Fruit fly (Drosophila melanogaster): Measurements from ENCODE around the gene CG4686.

The CG4686 gene

DNA sequence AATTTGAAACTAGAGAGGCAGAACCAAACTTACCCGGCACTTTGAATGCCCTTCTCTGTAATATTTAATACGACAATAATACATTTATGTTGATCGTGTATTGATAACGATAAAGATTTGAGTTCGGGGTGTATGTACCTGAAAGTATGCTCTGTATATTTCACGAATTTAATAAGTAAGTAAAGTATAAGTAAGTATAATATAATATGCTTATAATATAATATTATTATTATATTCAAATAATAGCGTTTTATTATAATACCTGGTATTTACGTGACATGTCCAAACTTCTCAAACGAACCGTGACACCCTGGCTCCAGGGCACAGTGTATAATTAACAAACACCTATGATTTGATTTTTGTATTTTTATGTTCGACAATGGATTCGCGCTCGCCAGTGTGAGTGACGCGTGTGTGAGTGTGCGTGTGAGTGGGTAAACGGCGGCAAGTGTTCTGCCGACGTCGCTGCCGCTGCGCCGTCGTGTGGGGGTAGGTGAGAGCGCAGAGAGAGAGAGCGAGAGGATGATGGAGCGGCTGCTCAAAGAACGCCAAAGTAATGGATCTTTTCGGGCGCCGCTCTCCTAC, 25.4 kb downstream of the CG4686 start:
- TF ChIP-seq CTCF (optimal IDR thresholded peaks at IDR 0.05) (no peak), CG8478 (optimal IDR thresholded peaks at IDR 0.05) (no peak)

DNA sequence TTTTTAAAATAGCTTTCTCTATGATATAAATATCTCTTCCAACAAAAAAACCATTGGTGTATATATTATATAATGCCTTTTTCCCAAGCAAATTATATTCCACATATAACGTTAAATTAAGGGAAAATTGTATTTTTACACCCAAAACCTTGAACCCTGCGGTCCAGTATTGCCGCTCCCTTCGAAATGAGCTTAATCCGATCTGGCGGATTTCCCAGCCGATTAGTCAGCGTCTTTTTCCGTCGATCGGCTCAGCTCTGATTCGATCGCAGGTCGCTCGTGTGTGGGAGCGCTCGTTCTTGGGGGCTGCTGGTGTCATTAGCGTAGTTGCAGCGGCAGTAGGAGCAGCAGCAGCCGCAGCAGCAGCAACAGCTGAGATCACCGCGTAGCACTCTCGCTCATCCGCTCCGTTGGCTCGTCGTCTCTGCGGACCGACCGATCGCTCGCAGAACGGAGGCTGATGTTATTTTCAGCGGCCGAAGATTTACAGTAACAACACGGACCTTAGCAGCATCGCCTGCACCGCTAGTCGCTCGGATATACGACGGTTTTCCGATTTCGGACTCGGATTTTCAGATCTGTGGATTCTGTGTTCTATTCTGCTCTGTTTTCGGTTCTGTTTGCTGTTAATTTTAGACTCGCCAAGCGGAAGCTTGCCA, 26.2 kb downstream of the CG4686 start, which contains the start of gene CG4733:
TSS of gene CG4733 (plus strand) at position 350 of the 659 bp plus-strand sequence.
- TF ChIP-seq CTCF (optimal IDR thresholded peaks at IDR 0.05) (no peak), CG8478 (optimal IDR thresholded peaks at IDR 0.05) (no peak)

dm6 chr3R:19891363-19891762, 27.1 kb downstream of the CG4686 start:
- no peak for TF ChIP-seq CG8478 (optimal IDR thresholded peaks at IDR 0.05)
- no peak for TF ChIP-seq CTCF (optimal IDR thresholded peaks at IDR 0.05)

- TF ChIP-seq CTCF (optimal IDR thresholded peaks at IDR 0.05) (no peak), CG8478 (optimal IDR thresholded peaks at IDR 0.05) (no peak)
These were observed 27.8 kb downstream of the CG4686 start for dm6 chr3R:19892046-19892445.

dm6 chr3R:19895305-19895704, 31.0 kb downstream of the CG4686 start:
- no peak for TF ChIP-seq CTCF (optimal IDR thresholded peaks at IDR 0.05)
- no peak for TF ChIP-seq CG8478 (optimal IDR thresholded peaks at IDR 0.05)

- TF ChIP-seq CTCF (optimal IDR thresholded peaks at IDR 0.05) (no peak), CG8478 (optimal IDR thresholded peaks at IDR 0.05) (no peak)
These were observed 37.4 kb downstream of the CG4686 start for dm6 chr3R:19901742-19902141.

DNA sequence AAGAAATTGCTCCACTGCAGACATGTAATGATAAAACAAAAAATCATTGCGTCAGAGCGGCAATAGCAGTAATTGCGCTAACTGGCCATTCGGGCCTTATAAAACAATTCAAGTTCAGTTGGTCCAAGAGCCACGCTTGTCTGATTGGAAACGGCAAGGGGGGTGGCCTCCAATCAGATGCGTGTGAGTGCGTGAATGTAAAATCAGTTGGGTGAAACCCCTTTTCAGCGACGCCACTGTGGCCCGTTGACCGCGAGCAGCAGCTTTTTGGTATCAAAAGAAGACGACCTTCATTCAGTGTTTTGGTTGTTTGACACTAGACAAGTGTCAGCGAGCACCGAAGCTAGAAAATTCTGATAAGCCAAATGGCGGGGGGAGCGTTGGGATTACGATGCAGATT, 38.0 kb downstream of the CG4686 start:
- TF ChIP-seq CG8478 (optimal IDR thresholded peaks at IDR 0.05) (no peak), CTCF (optimal IDR thresholded peaks at IDR 0.05) (no peak)

- no peak for TF ChIP-seq CG8478 (optimal IDR thresholded peaks at IDR 0.05)
- TF ChIP-seq CTCF (optimal IDR thresholded peaks at IDR 0.05): no peak
These were observed 38.8 kb downstream of the CG4686 start, which contains the start of gene ClpX for dm6 chr3R:19902926-19903739. ClpX (minus strand) TSS chr3R:19903689.

dm6 chr3R:19904865-19905373, 40.6 kb downstream of the CG4686 start, which contains the start of the genes Surf6 and RhoGAP92B:
Surf6 (minus strand) TSS chr3R:19904868.
RhoGAP92B (plus strand) TSS chr3R:19905164.
- peak in 1 of 2 experiments; percentile 9 for TF ChIP-seq CTCF (optimal IDR thresholded peaks at IDR 0.05)
- no peak for TF ChIP-seq CG8478 (optimal IDR thresholded peaks at IDR 0.05)

DNA sequence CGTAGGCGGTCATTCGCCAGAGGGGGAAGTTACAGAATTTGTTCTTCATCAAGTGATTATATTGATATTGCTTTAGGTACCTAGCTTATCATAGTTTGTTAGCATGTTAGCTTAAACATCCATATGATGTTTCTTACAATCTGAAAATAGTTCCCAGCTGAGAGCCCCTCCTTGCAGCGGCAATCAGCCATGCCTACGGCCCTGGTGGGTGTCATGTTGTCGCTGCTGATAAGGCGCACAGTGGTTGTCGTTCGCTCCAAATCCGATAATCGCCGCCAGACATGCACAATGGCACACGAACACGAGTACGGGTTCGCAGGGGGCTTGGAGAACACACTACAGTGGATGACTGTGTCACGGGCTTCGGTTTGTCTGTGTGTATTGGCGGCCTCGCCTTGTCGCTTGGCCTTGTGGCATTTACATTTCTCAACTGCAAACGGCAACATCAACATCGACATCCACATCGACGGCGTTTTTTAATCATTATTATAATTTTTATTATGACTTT, 41.7 kb downstream of the CG4686 start:
- TF ChIP-seq CG8478 (optimal IDR thresholded peaks at IDR 0.05) (no peak), CTCF (optimal IDR thresholded peaks at IDR 0.05) (no peak)

dm6 chr3R:19908863-19909343, 44.6 kb downstream of the CG4686 start:
- TF ChIP-seq CG8478 (optimal IDR thresholded peaks at IDR 0.05) (no peak), CTCF (optimal IDR thresholded peaks at IDR 0.05) (no peak)

- TF ChIP-seq CTCF (optimal IDR thresholded peaks at IDR 0.05) (no peak), CG8478 (optimal IDR thresholded peaks at IDR 0.05) (no peak)
These were observed 45.4 kb downstream of the CG4686 start for dm6 chr3R:19909541-19910182.

- TF ChIP-seq CG8478 (optimal IDR thresholded peaks at IDR 0.05): no peak
- no peak for TF ChIP-seq CTCF (optimal IDR thresholded peaks at IDR 0.05)
These were observed 46.2 kb downstream of the CG4686 start for dm6 chr3R:19910302-19911029.

dm6 chr3R:19911030-19911429, 46.7 kb downstream of the CG4686 start:
- TF ChIP-seq CG8478 (optimal IDR thresholded peaks at IDR 0.05) (no peak), CTCF (optimal IDR thresholded peaks at IDR 0.05) (no peak)
